Worm (Caenorhabditis elegans) whole organism, L3 larva: ENCODE data around the gene Y55B1AR.4.

ENCODE experiments used
- ama-1 ChIP-seq: fragments of 150-350 bp; optimal IDR thresholded peaks from 2 replicates; lab custom pipeline; 2018
- ceh-28 ChIP-seq: fragments of 150-350 bp; optimal IDR thresholded peaks from 2 replicates; lab custom pipeline; 2014; ENCODE audit warnings: missing biosample characterization, missing genetic modification reagents, missing genetic modification characterization
- eor-1 ChIP-seq, 2 experiments: fragments of 150-350 bp; optimal IDR thresholded peaks; 2 replicates each; lab custom pipeline; 2014 to 2018; ENCODE audit warnings: missing biosample characterization in 2 of 2, missing genetic modification characterization in 2 of 2
- fos-1 ChIP-seq: fragments of 150-350 bp; optimal IDR thresholded peaks from 2 replicates; lab custom pipeline; 2014; ENCODE audit warnings: missing biosample characterization, missing genetic modification characterization
- lin-39 ChIP-seq: fragments of 150-350 bp; optimal IDR thresholded peaks from 2 replicates; lab custom pipeline; 2018; ENCODE audit warnings: missing biosample characterization, missing genetic modification reagents, missing genetic modification characterization
- nhr-25 ChIP-seq: sonication (generic microtip); optimal IDR thresholded peaks from 2 replicates; lab custom pipeline; 2017; ENCODE audit warnings: missing biosample characterization, missing genetic modification characterization
- nhr-76 ChIP-seq: fragments of 150-350 bp; sonication (generic microtip); optimal IDR thresholded peaks from 5 replicates; lab custom pipeline; 2014; ENCODE audit warnings: missing biosample characterization, missing genetic modification characterization
- pha-4 ChIP-seq: fragments of 150-350 bp; optimal IDR thresholded peaks from 2 replicates; lab custom pipeline; 2014; ENCODE audit warnings: missing biosample characterization, missing genetic modification reagents, missing genetic modification characterization
- unc-39 ChIP-seq: sonication (generic microtip); optimal IDR thresholded peaks from 4 replicates; lab custom pipeline; 2017; ENCODE audit warnings: missing biosample characterization, missing genetic modification characterization
- ztf-11 ChIP-seq: fragments of 150-350 bp; optimal IDR thresholded peaks from 2 replicates; lab custom pipeline; 2014; ENCODE audit warnings: missing biosample characterization, missing genetic modification characterization

ce11 chrIII:626091-626490, 20.8 kb upstream of the Y55B1AR.4 start:
- no peak for TF ChIP-seq eor-1 (tag; optimal IDR thresholded peaks at IDR 0.05; lab: Kevin White, UChicago)
- TF ChIP-seq ama-1 (lab: Kevin White, UChicago) = no peak
- TF ChIP-seq nhr-76 (tag; lab: Kevin White, UChicago) = no peak
- TF ChIP-seq fos-1 = no peak
- TF ChIP-seq ztf-11 = no peak
- TF ChIP-seq pha-4 (tag; lab: Kevin White, UChicago) = no peak
- TF ChIP-seq ceh-28 = no peak
- TF ChIP-seq lin-39 (tag; lab: Kevin White, UChicago) = no peak
- TF ChIP-seq unc-39 = no peak
- no peak for TF ChIP-seq nhr-25
